Fruit fly (Drosophila melanogaster) whole organism, prepupa: ENCODE measurements around the gene tkv.

Source experiments
- Blimp-1 ChIP-seq: fragments of 200-800 bp; sonication (Bioruptor generic); optimal IDR thresholded peaks from 3 replicates; lab custom pipeline; 2017; ENCODE audit warnings: missing biosample characterization, missing genetic modification characterization, mild to moderate bottlenecking, moderate library complexity, missing genetic modification reagents
- CG10631 ChIP-seq: fragments of 200-800 bp; sonication (Bioruptor generic); optimal IDR thresholded peaks from 2 replicates; lab custom pipeline; 2016; ENCODE audit warnings: missing biosample characterization, missing genetic modification characterization
- CG11294 ChIP-seq: fragments of 200-800 bp; sonication (Bioruptor generic); IDR thresholded peaks from 2 replicates; pipeline ENCODE4 v1.3.6; 2022; ENCODE audit warnings: missing biosample characterization, missing genetic modification characterization
- CG11762 ChIP-seq: fragments of 200-800 bp; sonication (Bioruptor generic); optimal IDR thresholded peaks from 3 replicates; lab custom pipeline; 2016; ENCODE audit warnings: missing biosample characterization, missing genetic modification characterization; ENCODE audit not compliant: insufficient read depth
- CG11902 ChIP-seq: fragments of 200-800 bp; sonication (Bioruptor generic); optimal IDR thresholded peaks from 3 replicates; lab custom pipeline; 2016; ENCODE audit warnings: missing biosample characterization, missing genetic modification characterization
- CG16779 ChIP-seq: fragments of 200-800 bp; sonication (Bioruptor generic); optimal IDR thresholded peaks from 3 replicates; lab custom pipeline; 2017; ENCODE audit warnings: missing biosample characterization, mild to moderate bottlenecking, missing genetic modification characterization
- CG32006 ChIP-seq: fragments of 200-800 bp; sonication (Bioruptor generic); optimal IDR thresholded peaks from 3 replicates; lab custom pipeline; 2017; ENCODE audit warnings: missing biosample characterization, mild to moderate bottlenecking, missing genetic modification characterization
- CG34406 ChIP-seq: fragments of 200-800 bp; sonication (Bioruptor generic); optimal IDR thresholded peaks from 3 replicates; lab custom pipeline; 2016; ENCODE audit warnings: missing biosample characterization, missing genetic modification characterization
- CG3919 ChIP-seq: fragments of 200-800 bp; sonication (Bioruptor generic); optimal IDR thresholded peaks from 3 replicates; lab custom pipeline; 2016; ENCODE audit warnings: missing biosample characterization, missing genetic modification characterization
- CG6276 ChIP-seq: fragments of 200-800 bp; sonication (Bioruptor generic); optimal IDR thresholded peaks from 2 replicates; lab custom pipeline; 2017; ENCODE audit warnings: missing biosample characterization, mild to moderate bottlenecking, missing genetic modification characterization
- CG6792 ChIP-seq: fragments of 200-800 bp; sonication (Bioruptor generic); optimal IDR thresholded peaks from 3 replicates; lab custom pipeline; 2016; ENCODE audit warnings: missing biosample characterization, missing genetic modification characterization
- CG6808 ChIP-seq: fragments of 200-800 bp; sonication (Bioruptor generic); optimal IDR thresholded peaks from 3 replicates; lab custom pipeline; 2017; ENCODE audit warnings: missing biosample characterization, missing genetic modification characterization, mild to moderate bottlenecking, moderate library complexity, missing genetic modification reagents
- CG6854 ChIP-seq: fragments of 200-800 bp; sonication (Bioruptor generic); optimal IDR thresholded peaks from 2 replicates; lab custom pipeline; 2017; ENCODE audit warnings: missing biosample characterization, mild to moderate bottlenecking, missing genetic modification characterization
- CG7368 ChIP-seq: fragments of 200-800 bp; sonication (Bioruptor generic); optimal IDR thresholded peaks from 3 replicates; lab custom pipeline; 2016; ENCODE audit warnings: missing biosample characterization, missing genetic modification characterization
- CG8319 ChIP-seq: fragments of 200-800 bp; sonication (Bioruptor generic); optimal IDR thresholded peaks from 3 replicates; lab custom pipeline; 2016; ENCODE audit warnings: missing biosample characterization, missing genetic modification characterization
- CG9139 ChIP-seq: fragments of 200-800 bp; sonication (Bioruptor generic); optimal IDR thresholded peaks from 3 replicates; lab custom pipeline; 2017; ENCODE audit warnings: missing biosample characterization, mild to moderate bottlenecking, missing genetic modification characterization
- Eip75B ChIP-seq: fragments of 200-800 bp; sonication (Bioruptor generic); optimal IDR thresholded peaks from 3 replicates; lab custom pipeline; 2016; ENCODE audit warnings: missing biosample characterization, missing genetic modification characterization
- Eip78C ChIP-seq: fragments of 200-800 bp; sonication (Bioruptor generic); peaks from one replicate; lab custom pipeline; 2016; ENCODE audit warnings: missing biosample characterization, missing genetic modification characterization
- Eip93F ChIP-seq: fragments of 200-800 bp; sonication (Bioruptor generic); optimal IDR thresholded peaks from 2 replicates; lab custom pipeline; 2016; ENCODE audit warnings: missing biosample characterization, mild to moderate bottlenecking, missing genetic modification characterization
- Ets96B ChIP-seq: fragments of 200-800 bp; optimal IDR thresholded peaks from 2 replicates; lab custom pipeline; 2019; ENCODE audit warnings: missing biosample characterization, mild to moderate bottlenecking, missing genetic modification characterization, moderate library complexity
- Gug ChIP-seq: fragments of 200-800 bp; sonication (Bioruptor generic); IDR thresholded peaks from 2 replicates; pipeline ENCODE4 v1.3.6; 2022; ENCODE audit warnings: missing biosample characterization, missing genetic modification characterization
- Hr38 ChIP-seq: sonication (Bioruptor generic); optimal IDR thresholded peaks from 2 replicates; lab custom pipeline; 2016; ENCODE audit warnings: missing biosample characterization, missing genetic modification characterization
- Hr39 ChIP-seq: fragments of 200-800 bp; sonication (Bioruptor generic); optimal IDR thresholded peaks from 2 replicates; lab custom pipeline; 2016; ENCODE audit warnings: missing biosample characterization, missing genetic modification characterization
- Hr4 ChIP-seq: fragments of 200-800 bp; sonication (Bioruptor generic); optimal IDR thresholded peaks from 3 replicates; lab custom pipeline; 2016; ENCODE audit warnings: missing biosample characterization, missing genetic modification characterization
- Met ChIP-seq: fragments of 200-800 bp; sonication (Bioruptor generic); optimal IDR thresholded peaks from 3 replicates; lab custom pipeline; 2016; ENCODE audit warnings: missing biosample characterization, missing genetic modification characterization
- OdsH ChIP-seq: fragments of 200-800 bp; sonication (Bioruptor generic); optimal IDR thresholded peaks from 3 replicates; lab custom pipeline; 2016; ENCODE audit warnings: missing biosample characterization, missing genetic modification characterization
- Smox ChIP-seq: fragments of 200-800 bp; sonication (Bioruptor generic); optimal IDR thresholded peaks from 3 replicates; lab custom pipeline; 2016; ENCODE audit warnings: missing biosample characterization, missing genetic modification characterization
- Sox102F ChIP-seq: fragments of 200-800 bp; sonication (Bioruptor generic); optimal IDR thresholded peaks from 2 replicates; lab custom pipeline; 2016; ENCODE audit warnings: missing biosample characterization, mild to moderate bottlenecking, missing genetic modification characterization
- Sox14 ChIP-seq: fragments of 200-800 bp; sonication (Bioruptor generic); optimal IDR thresholded peaks from 3 replicates; lab custom pipeline; 2016; ENCODE audit warnings: missing biosample characterization, missing genetic modification characterization
- Sox15 ChIP-seq: fragments of 200-800 bp; sonication (Bioruptor generic); optimal IDR thresholded peaks from 3 replicates; lab custom pipeline; 2016; ENCODE audit warnings: missing biosample characterization, missing genetic modification characterization
- acj6 ChIP-seq: fragments of 200-800 bp; sonication (Bioruptor generic); optimal IDR thresholded peaks from 3 replicates; lab custom pipeline; 2016; ENCODE audit warnings: missing biosample characterization, missing genetic modification characterization
- cyc ChIP-seq: fragments of 200-800 bp; sonication (Bioruptor generic); optimal IDR thresholded peaks from 3 replicates; lab custom pipeline; 2016; ENCODE audit warnings: missing biosample characterization, missing genetic modification characterization
- dac ChIP-seq: fragments of 200-800 bp; sonication (Bioruptor generic); optimal IDR thresholded peaks from 2 replicates; lab custom pipeline; 2017; ENCODE audit warnings: missing biosample characterization, mild to moderate bottlenecking, missing genetic modification characterization
- eg ChIP-seq: fragments of 200-800 bp; sonication (Bioruptor generic); IDR thresholded peaks from 3 replicates; pipeline ENCODE4 v1.3.6; 2022; ENCODE audit warnings: missing biosample characterization, missing genetic modification characterization
- esn ChIP-seq: fragments of 200-800 bp; sonication (Bioruptor generic); optimal IDR thresholded peaks from 2 replicates; lab custom pipeline; 2016; ENCODE audit warnings: missing biosample characterization, mild to moderate bottlenecking, missing genetic modification characterization, moderate library complexity
- fd85E ChIP-seq: fragments of 200-800 bp; sonication (Bioruptor generic); optimal IDR thresholded peaks from 3 replicates; lab custom pipeline; 2016; ENCODE audit warnings: missing biosample characterization, missing genetic modification characterization
- fkh ChIP-seq: fragments of 200-800 bp; sonication (Bioruptor generic); optimal IDR thresholded peaks from 3 replicates; lab custom pipeline; 2017; ENCODE audit warnings: missing biosample characterization, mild to moderate bottlenecking, missing genetic modification characterization, moderate library complexity
- net ChIP-seq: fragments of 200-800 bp; sonication (Bioruptor generic); optimal IDR thresholded peaks from 3 replicates; lab custom pipeline; 2016; ENCODE audit warnings: missing biosample characterization, missing genetic modification characterization
- pdm3 ChIP-seq: fragments of 200-800 bp; sonication (Bioruptor generic); optimal IDR thresholded peaks from 3 replicates; lab custom pipeline; 2016; ENCODE audit warnings: missing biosample characterization, missing genetic modification characterization
- salr ChIP-seq, 2 experiments: fragments of 200-800 bp; sonication (Bioruptor generic); optimal IDR thresholded peaks; 3 replicates each; lab custom pipeline; 2016 to 2018; ENCODE audit warnings: missing biosample characterization in 2 of 2, missing genetic modification characterization in 2 of 2, mild to moderate bottlenecking in 1 of 2
- spab ChIP-seq: fragments of 200-800 bp; sonication (Bioruptor generic); optimal IDR thresholded peaks from 2 replicates; lab custom pipeline; 2017; ENCODE audit warnings: missing biosample characterization, mild to moderate bottlenecking, missing genetic modification characterization, missing genetic modification reagents
- ss ChIP-seq, 2 experiments: fragments of 200-800 bp; sonication (Bioruptor generic); optimal IDR thresholded peaks; 2 replicates in 1 of 2; 3 replicates in 1 of 2; lab custom pipeline; 2017 to 2018; ENCODE audit warnings: mild to moderate bottlenecking in 2 of 2, missing biosample characterization in 2 of 2, missing genetic modification characterization in 2 of 2, moderate library complexity in 1 of 2
- svp ChIP-seq: fragments of 200-800 bp; sonication (Bioruptor generic); peaks from one replicate; lab custom pipeline; 2016; ENCODE audit warnings: missing biosample characterization, missing genetic modification characterization
- topi ChIP-seq: fragments of 200-800 bp; sonication (Bioruptor generic); optimal IDR thresholded peaks from 3 replicates; lab custom pipeline; 2016; ENCODE audit warnings: missing biosample characterization, missing genetic modification characterization
- vri ChIP-seq: fragments of 200-800 bp; sonication (Bioruptor generic); optimal IDR thresholded peaks from 3 replicates; lab custom pipeline; 2016; ENCODE audit warnings: missing biosample characterization, mild to moderate bottlenecking, missing genetic modification characterization

The tkv gene

DNA sequence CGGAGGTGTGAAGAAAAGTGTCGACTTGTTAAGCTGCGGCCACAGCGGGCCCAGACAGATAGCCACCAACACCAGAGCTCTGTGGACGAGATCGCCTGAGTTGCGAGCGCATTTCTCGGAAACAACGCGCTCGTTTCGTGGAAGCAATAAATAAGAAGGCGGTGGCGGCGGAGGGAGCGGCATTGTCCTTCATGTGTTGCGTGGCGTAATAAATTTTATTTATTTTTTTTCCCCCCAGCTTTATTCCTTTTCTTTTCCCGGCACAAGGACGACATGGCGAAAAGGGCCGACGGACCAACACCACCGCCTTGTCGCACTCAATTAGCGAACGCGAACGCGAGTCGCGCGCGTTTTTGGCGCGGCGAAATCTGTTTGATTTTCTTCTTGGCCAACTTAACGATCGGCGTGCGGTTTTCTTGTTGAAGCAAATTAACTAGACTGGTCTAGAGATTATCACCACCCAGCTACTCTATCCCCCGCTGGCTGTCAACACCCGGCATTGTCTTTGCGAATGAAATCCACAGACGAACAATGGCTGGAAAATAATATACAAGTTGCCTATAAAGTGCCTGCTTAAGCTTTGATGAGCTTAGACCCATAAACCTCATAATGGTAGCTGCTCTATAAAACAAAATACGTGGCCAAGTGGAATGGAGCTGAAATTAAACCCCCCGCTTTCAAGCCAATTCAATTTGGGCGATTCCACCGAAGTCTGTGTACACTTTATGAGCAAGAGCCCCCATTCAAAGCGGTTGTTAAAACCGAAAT, 11.9 kb downstream of the tkv start (continued):
- no peak for TF ChIP-seq Sox15
- TF ChIP-seq eg (GFP tag; lab: Robert Waterston, UW) = no peak
- TF ChIP-seq pdm3 (GFP tag; lab: Kevin White, UChicago) = no peak
- no peak for TF ChIP-seq CG34406 (GFP tag; lab: Kevin White, UChicago)
- no peak for TF ChIP-seq net (GFP tag; lab: Kevin White, UChicago)
- TF ChIP-seq vri = peak; percentile 66
- TF ChIP-seq Sox14 = no peak
- TF ChIP-seq Eip75B (GFP tag; lab: Kevin White, UChicago) = no peak
- TF ChIP-seq cyc (GFP tag; lab: Kevin White, UChicago) = no peak
- TF ChIP-seq Eip78C (GFP tag; lab: Kevin White, UChicago) = no peak
- TF ChIP-seq ss (GFP tag; optimal IDR thresholded peaks at IDR 0.05; lab: Kevin White, UChicago) = peak; percentile 41 to 77
- no peak for TF ChIP-seq CG3919
- TF ChIP-seq CG9139 (GFP tag; lab: Kevin White, UChicago) = no peak

DNA sequence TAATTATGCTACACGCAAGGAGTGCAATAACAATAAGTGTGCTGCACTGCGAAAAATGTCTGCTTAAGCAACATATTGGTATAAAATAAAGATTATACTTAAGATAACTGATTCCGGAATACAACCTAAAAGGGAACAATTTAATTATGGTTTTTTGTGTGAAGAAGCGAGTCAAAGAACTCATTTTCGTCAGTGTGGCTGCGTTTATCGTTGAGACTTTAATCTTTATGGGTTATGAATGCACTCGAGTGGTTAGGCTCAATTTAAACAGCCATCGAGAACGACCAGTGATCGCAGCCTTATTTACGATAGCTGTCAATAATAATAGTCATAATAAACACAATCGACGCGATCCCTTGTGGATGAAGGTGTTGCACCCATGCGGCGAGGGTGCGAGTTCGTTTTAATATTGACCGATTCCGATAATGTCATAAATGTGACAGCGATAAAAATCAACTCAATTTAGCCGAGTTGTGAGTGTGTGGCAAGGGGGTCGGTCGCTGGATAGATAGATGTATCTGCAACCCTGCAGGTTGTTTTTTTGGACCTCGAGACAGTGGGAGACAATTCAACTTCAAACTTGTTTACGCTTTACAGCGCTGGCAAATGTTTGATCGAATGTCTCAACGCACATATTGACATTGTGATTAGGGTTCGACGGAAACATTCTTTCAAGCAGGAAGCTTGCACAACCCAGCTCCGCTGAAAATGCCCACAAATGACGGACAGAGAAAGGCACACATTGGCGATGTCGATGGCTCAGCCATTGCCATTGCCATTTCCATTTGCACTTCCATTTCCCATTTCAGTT, 14.9 kb downstream of the tkv start:
- peak; percentile 84 for TF ChIP-seq topi (GFP tag; lab: Kevin White, UChicago)
- peak; percentile 59 for TF ChIP-seq CG6854
- peak; percentile 98 for TF ChIP-seq svp
- peak; percentile 56 for TF ChIP-seq net (GFP tag; lab: Kevin White, UChicago)
- peak; percentile 54 for TF ChIP-seq Sox15
- TF ChIP-seq acj6 (GFP tag; lab: Kevin White, UChicago) = peak; percentile 78
- peak; percentile 99 for TF ChIP-seq vri
- TF ChIP-seq CG6808 (GFP tag; lab: Kevin White, UChicago) = peak; percentile 49
- peak; percentile 12 for TF ChIP-seq CG9139 (GFP tag; lab: Kevin White, UChicago)
- TF ChIP-seq OdsH (GFP tag; lab: Kevin White, UChicago) = peak; percentile 68
- TF ChIP-seq Hr38 (GFP tag; lab: Kevin White, UChicago) = no peak
- no peak for TF ChIP-seq dac (GFP tag; lab: Kevin White, UChicago)
- peak; percentile 25 for TF ChIP-seq Blimp-1 (GFP tag; lab: Kevin White, UChicago)
- peak; percentile 51 for TF ChIP-seq Hr4 (GFP tag; lab: Kevin White, UChicago)
- no peak for TF ChIP-seq CG6276 (GFP tag; lab: Kevin White, UChicago)
- TF ChIP-seq fd85E (GFP tag; lab: Kevin White, UChicago) = no peak
- peak; percentile 90 for TF ChIP-seq fkh (GFP tag; lab: Kevin White, UChicago)
- TF ChIP-seq CG3919 = peak; percentile 47
- TF ChIP-seq esn (GFP tag; lab: Kevin White, UChicago) = peak; percentile 88
- TF ChIP-seq CG8319 (GFP tag; lab: Kevin White, UChicago) = peak; percentile 30
- TF ChIP-seq CG16779 (tag; lab: Kevin White, UChicago) = no peak
- peak; percentile 85 for TF ChIP-seq Hr39
- peak; percentile 86 for TF ChIP-seq Sox102F
- TF ChIP-seq Ets96B = peak; percentile 74
- peak; percentile 26 for TF ChIP-seq CG32006
- peak; percentile 26 to 54 for TF ChIP-seq ss (GFP tag; optimal IDR thresholded peaks at IDR 0.05; lab: Kevin White, UChicago)
- peak; percentile 51 for TF ChIP-seq CG10631 (GFP tag; lab: Kevin White, UChicago)
- TF ChIP-seq Gug (GFP tag; lab: Robert Waterston, UW) = peak; percentile 20; the same call in 1 of the 2 replicates
- peak; percentile 81 for TF ChIP-seq Smox
- peak; percentile 64 for TF ChIP-seq CG7368
- TF ChIP-seq cyc (GFP tag; lab: Kevin White, UChicago) = peak; percentile 83
- peak; percentile 61 for TF ChIP-seq CG6792 (GFP tag; lab: Kevin White, UChicago)
- peak; percentile 4 to 32 for TF ChIP-seq salr (GFP tag; optimal IDR thresholded peaks at IDR 0.05; lab: Kevin White, UChicago)
- peak; percentile 44 for TF ChIP-seq spab
- TF ChIP-seq Eip93F (GFP tag; lab: Kevin White, UChicago) = peak; percentile 84
- TF ChIP-seq Met = peak; percentile 89
- peak; percentile 61 for TF ChIP-seq CG34406 (GFP tag; lab: Kevin White, UChicago)
- TF ChIP-seq CG11294 = no peak; the same call in 1 of the 2 replicates
- TF ChIP-seq CG11902 (GFP tag; lab: Kevin White, UChicago) = peak; percentile 56
- peak; percentile 53 for TF ChIP-seq Eip75B (GFP tag; lab: Kevin White, UChicago)
- peak; percentile 54 for TF ChIP-seq CG11762
